Fruit fly (Drosophila melanogaster): ENCODE data around the gene Nna1.

- TF ChIP-seq Hr78 (GFP tag; optimal IDR thresholded peaks at IDR 0.05) (no peak), sob (GFP tag; IDR thresholded peaks at IDR 0.05) (peak; percentile 66), Sox100B (GFP tag; optimal IDR thresholded peaks at IDR 0.05) (peak; percentile 32), run (tag; optimal IDR thresholded peaks at IDR 0.05) (no peak), CG18476 (GFP tag; optimal IDR thresholded peaks at IDR 0.05) (peak; percentile 44), Jarid2 (GFP tag; optimal IDR thresholded peaks at IDR 0.05) (peak; percentile 29), pan (optimal IDR thresholded peaks at IDR 0.05) (no peak), pan (GFP tag; optimal IDR thresholded peaks at IDR 0.05 in 1 of 2, IDR thresholded peaks at IDR 0.05 in 1 of 2) (peak in 1 of 2 experiments; percentile 83), gfzf (GFP tag; optimal IDR thresholded peaks at IDR 0.05) (no peak)
These were observed 48.1 kb upstream of the Nna1 start for dm6 chrX:13643961-13644360.
